Worm (Caenorhabditis elegans): ENCODE results near the gene srg-37.

srg-37 gene

DNA sequence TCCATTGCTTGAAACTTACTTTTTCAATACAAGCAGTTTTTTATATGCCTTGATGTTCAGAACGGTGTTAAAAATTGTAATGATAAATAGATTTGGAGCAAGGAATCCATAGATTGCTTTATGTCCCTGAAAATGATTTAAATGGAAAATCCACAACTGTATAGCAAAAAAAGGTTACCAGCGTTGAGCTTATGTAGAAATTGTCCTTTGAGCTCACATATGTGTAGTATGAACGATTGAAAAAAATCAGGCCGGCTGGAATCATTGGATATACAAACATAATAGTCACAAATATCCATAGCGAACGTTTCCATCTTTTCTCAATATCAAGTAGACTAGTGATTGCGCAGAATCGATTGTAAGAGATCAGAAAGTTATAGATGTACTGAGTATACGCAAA is 466 bp downstream of the srg-37 start, which contains the start of gene srg-36:
srg-36 (minus strand) TSS at position 101 of the 400 bp plus-strand sequence.
- TF ChIP-seq snpc-1.2 (GFP tag; IDR thresholded peaks at IDR 0.05), result no peak
- no peak for TF ChIP-seq zfp-3 (GFP tag; conservative IDR thresholded peaks at IDR 0.05)
- TF ChIP-seq gei-8 (GFP tag; optimal IDR thresholded peaks at IDR 0.05), result no peak
- TF ChIP-seq aha-1 (tag), result no peak
- TF ChIP-seq nhr-237 (tag; optimal IDR thresholded peaks at IDR 0.05), result no peak
- no peak for TF ChIP-seq unc-62 (GFP tag; optimal IDR thresholded peaks at IDR 0.05 in 1 of 2)
- no peak for TF ChIP-seq unc-62 (tag; optimal IDR thresholded peaks at IDR 0.05)
- TF ChIP-seq ZK546.5 (tag; optimal IDR thresholded peaks at IDR 0.05), result no peak
- no peak for TF ChIP-seq set-16 (GFP tag; IDR thresholded peaks at IDR 0.05)
- TF ChIP-seq dpl-1 (GFP tag; optimal IDR thresholded peaks at IDR 0.05), result no peak
- no peak for TF ChIP-seq jun-1 (tag; optimal IDR thresholded peaks at IDR 0.05)
- TF ChIP-seq fos-1 (tag; optimal IDR thresholded peaks at IDR 0.05), result no peak
- no peak for TF ChIP-seq ztf-11 (tag; optimal IDR thresholded peaks at IDR 0.05)
- no peak for TF ChIP-seq daf-12 (tag; optimal IDR thresholded peaks at IDR 0.05)
- TF ChIP-seq daf-16 (GFP tag; optimal IDR thresholded peaks at IDR 0.05), result no peak
- TF ChIP-seq daf-16 (tag; optimal IDR thresholded peaks at IDR 0.05), result no peak
- TF ChIP-seq ceh-20 (GFP tag; IDR thresholded peaks at IDR 0.05), result no peak
- TF ChIP-seq ceh-82 (tag; optimal IDR thresholded peaks at IDR 0.05), result no peak

DNA sequence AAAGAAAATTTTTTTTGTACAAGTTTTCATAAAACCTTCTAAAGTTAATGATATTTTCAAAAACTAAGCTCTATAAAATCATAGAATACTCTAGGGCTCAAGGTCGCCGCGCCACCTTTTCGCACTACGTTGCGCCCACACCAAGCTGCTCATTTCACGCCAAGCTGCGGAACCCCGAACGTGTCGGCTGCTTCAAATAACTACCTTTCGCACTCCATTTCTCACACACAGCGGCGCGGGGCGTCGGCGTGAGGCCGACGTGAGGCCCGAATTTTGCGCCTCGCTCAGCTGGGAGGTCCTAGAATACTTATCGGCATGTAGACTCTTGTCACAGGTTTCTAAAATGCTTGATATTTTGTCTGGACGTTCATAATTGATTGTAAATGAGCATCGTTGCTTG is 2.8 kb downstream of the srg-37 start:
- TF ChIP-seq cey-2 (tag; optimal IDR thresholded peaks at IDR 0.05; ENCODE audit: borderline replicate concordance, insufficient read depth), result no peak
- no peak for TF ChIP-seq tag-97 (GFP tag; IDR thresholded peaks at IDR 0.05)
- TF ChIP-seq nhr-11 (tag; optimal IDR thresholded peaks at IDR 0.05), result no peak
- no peak for TF ChIP-seq zip-11 (GFP tag; IDR thresholded peaks at IDR 0.05)
- TF ChIP-seq ztf-7 (tag; optimal IDR thresholded peaks at IDR 0.05), result no peak
- no peak for TF ChIP-seq ZK546.5 (tag; optimal IDR thresholded peaks at IDR 0.05)
- peak in 1 of 2 experiments; percentile 3 for TF ChIP-seq unc-62 (GFP tag; optimal IDR thresholded peaks at IDR 0.05 in 1 of 2)
- no peak for TF ChIP-seq unc-62 (tag; optimal IDR thresholded peaks at IDR 0.05)
- no peak for TF ChIP-seq ces-1 (GFP tag; optimal IDR thresholded peaks at IDR 0.05)
- TF ChIP-seq D1046.2 (GFP tag; IDR thresholded peaks at IDR 0.05), result no peak
- TF ChIP-seq set-16 (GFP tag; IDR thresholded peaks at IDR 0.05), result peak; percentile 65; the same call in 1 of the 2 replicates
- peak; percentile 93 for TF ChIP-seq aha-1 (tag)

DNA sequence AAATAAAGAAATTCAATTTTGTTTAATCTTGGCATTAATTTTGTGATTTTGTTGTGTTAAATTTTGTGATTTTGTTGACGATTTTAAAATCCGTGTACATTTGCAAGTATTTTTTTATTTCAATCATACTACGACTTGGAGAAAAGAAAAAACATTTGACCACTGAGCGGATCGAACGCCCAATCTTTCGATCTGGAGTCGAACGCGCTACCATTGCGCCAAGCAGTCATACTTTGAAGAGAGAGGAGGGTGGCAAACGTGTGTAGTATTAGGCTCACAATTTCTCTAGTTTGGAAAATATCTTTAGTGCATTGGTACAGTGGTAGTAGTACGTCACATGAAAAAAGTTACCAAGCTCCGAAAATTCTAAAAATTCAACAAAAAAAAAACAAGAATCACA is 6.1 kb downstream of the srg-37 start:
- TF ChIP-seq zip-11 (GFP tag; IDR thresholded peaks at IDR 0.05) (no peak), R02D3.7 (tag; optimal IDR thresholded peaks at IDR 0.05) (no peak), madf-9 (GFP tag; conservative IDR thresholded peaks at IDR 0.05) (no peak), aha-1 (tag) (no peak), zip-2 (tag; optimal IDR thresholded peaks at IDR 0.05) (no peak), T26A8.4 (GFP tag; IDR thresholded peaks at IDR 0.05) (no peak), spr-1 (tag; optimal IDR thresholded peaks at IDR 0.05) (no peak), aly-2 (tag; optimal IDR thresholded peaks at IDR 0.05) (no peak), mep-1 (tag; optimal IDR thresholded peaks at IDR 0.05) (no peak), daf-19 (GFP tag; conservative IDR thresholded peaks at IDR 0.05) (no peak), spr-3 (GFP tag; optimal IDR thresholded peaks at IDR 0.05) (no peak), ctbp-1 (GFP tag; IDR thresholded peaks at IDR 0.05) (no peak; the same call in none of the 2 replicates), lin-38 (GFP tag; IDR thresholded peaks at IDR 0.05) (no peak), egl-27 (tag; optimal IDR thresholded peaks at IDR 0.05) (no peak), F10B5.3 (tag; optimal IDR thresholded peaks at IDR 0.05) (no peak), Y105C5A.15 (GFP tag; IDR thresholded peaks at IDR 0.05) (peak; percentile 48; the same call in 1 of the 2 replicates), sdz-12 (GFP tag; optimal IDR thresholded peaks at IDR 0.05) (no peak), saeg-2 (GFP tag; IDR thresholded peaks at IDR 0.05) (no peak), vab-7 (GFP tag; IDR thresholded peaks at IDR 0.05) (no peak; the same call in 1 of the 2 replicates), Y75B8A.6 (GFP tag; IDR thresholded peaks at IDR 0.05) (no peak), hlh-11 (tag; optimal IDR thresholded peaks at IDR 0.05) (no peak), dve-1 (tag; optimal IDR thresholded peaks at IDR 0.05; ENCODE audit: insufficient read depth) (no peak), arid-1 (GFP tag; conservative IDR thresholded peaks at IDR 0.05) (no peak), ZK546.5 (tag; optimal IDR thresholded peaks at IDR 0.05) (no peak), hmg-1.1 (GFP tag; IDR thresholded peaks at IDR 0.05) (no peak), nhr-237 (tag; optimal IDR thresholded peaks at IDR 0.05) (no peak), daf-12 (tag; optimal IDR thresholded peaks at IDR 0.05) (no peak), ceh-82 (tag; optimal IDR thresholded peaks at IDR 0.05) (no peak), nhr-25 (tag; optimal IDR thresholded peaks at IDR 0.05; ENCODE audit: borderline replicate concordance, insufficient read depth) (no peak), lin-15B (tag; optimal IDR thresholded peaks at IDR 0.05) (no peak)
